Worm (Caenorhabditis elegans) whole organism, late embryonic: ENCODE measurements around the gene F10C1.8.

ENCODE experiments used
- K09A11.1 ChIP-seq: sonication (generic microtip); optimal IDR thresholded peaks from 2 replicates; lab custom pipeline; 2017; ENCODE audit warnings: antibody characterized with exemption, mild to moderate bottlenecking, missing genetic modification characterization, missing compliant biosample characterization; ENCODE audit not compliant: insufficient read depth
- ahr-1 ChIP-seq: sonication (generic microtip); optimal IDR thresholded peaks from 2 replicates; lab custom pipeline; 2016; ENCODE audit warnings: missing genetic modification characterization, missing compliant biosample characterization
- ceh-14 ChIP-seq: sonication (generic microtip); optimal IDR thresholded peaks from 2 replicates; lab custom pipeline; 2016; ENCODE audit warnings: missing genotype, missing genetic modification characterization, missing compliant biosample characterization
- ceh-18 ChIP-seq: sonication (generic microtip); optimal IDR thresholded peaks from 2 replicates; lab custom pipeline; 2016; ENCODE audit warnings: missing genetic modification characterization, missing compliant biosample characterization
- ceh-19 ChIP-seq: fragments of 200-800 bp; sonication (Bioruptor generic); optimal IDR thresholded peaks from 2 replicates; lab custom pipeline; 2018; ENCODE audit warnings: mild to moderate bottlenecking, missing genetic modification characterization, missing compliant biosample characterization
- ceh-2 ChIP-seq: sonication (generic microtip); optimal IDR thresholded peaks from 2 replicates; lab custom pipeline; 2016; ENCODE audit warnings: missing genotype, missing genetic modification characterization, missing compliant biosample characterization
- ceh-24 ChIP-seq: sonication (generic microtip); optimal IDR thresholded peaks from 2 replicates; lab custom pipeline; 2016; ENCODE audit warnings: mild to moderate bottlenecking, missing genetic modification characterization, missing compliant biosample characterization
- ceh-30 ChIP-seq: fragments of 150-350 bp; optimal IDR thresholded peaks from 2 replicates; lab custom pipeline; 2014; ENCODE audit warnings: missing biosample characterization, missing genetic modification characterization
- ceh-31 ChIP-seq: sonication (generic microtip); optimal IDR thresholded peaks from 2 replicates; lab custom pipeline; 2016; ENCODE audit warnings: missing genetic modification characterization, missing compliant biosample characterization
- ceh-45 ChIP-seq: fragments of 200-800 bp; sonication (Bioruptor generic); IDR thresholded peaks from 2 replicates; pipeline ENCODE4 v1.3.6; 2022; ENCODE audit warnings: missing genetic modification reagents, missing genetic modification characterization, missing compliant biosample characterization
- ceh-48 ChIP-seq: sonication (generic microtip); optimal IDR thresholded peaks from 2 replicates; lab custom pipeline; 2016; ENCODE audit warnings: missing genetic modification characterization, inconsistent platforms, missing compliant biosample characterization
- ceh-9 ChIP-seq: sonication (generic microtip); optimal IDR thresholded peaks from 2 replicates; lab custom pipeline; 2016; ENCODE audit warnings: mild to moderate bottlenecking, missing genetic modification characterization, inconsistent platforms, missing compliant biosample characterization
- elt-2 ChIP-seq: sonication (generic microtip); optimal IDR thresholded peaks from 2 replicates; lab custom pipeline; 2016; ENCODE audit warnings: missing genetic modification reagents, missing genetic modification characterization, missing compliant biosample characterization
- elt-4 ChIP-seq: sonication (generic microtip); optimal IDR thresholded peaks from 2 replicates; lab custom pipeline; 2016; ENCODE audit warnings: missing genetic modification characterization, missing compliant biosample characterization
- ets-4 ChIP-seq: sonication (generic microtip); optimal IDR thresholded peaks from 2 replicates; lab custom pipeline; 2016; ENCODE audit warnings: missing genetic modification characterization, missing compliant biosample characterization
- eyg-1 ChIP-seq: sonication (generic microtip); optimal IDR thresholded peaks from 2 replicates; lab custom pipeline; 2016; ENCODE audit warnings: missing genotype, missing genetic modification characterization, missing compliant biosample characterization
- fax-1 ChIP-seq: sonication (generic microtip); optimal IDR thresholded peaks from 2 replicates; lab custom pipeline; 2016; ENCODE audit warnings: missing genotype, missing genetic modification characterization, missing compliant biosample characterization
- fkh-6 ChIP-seq: sonication (generic microtip); optimal IDR thresholded peaks from 2 replicates; lab custom pipeline; 2016; ENCODE audit warnings: missing genetic modification characterization, missing compliant biosample characterization
- hlh-13 ChIP-seq: fragments of 200-800 bp; sonication (Bioruptor generic); optimal IDR thresholded peaks from 2 replicates; lab custom pipeline; 2018; ENCODE audit warnings: mild to moderate bottlenecking, missing genetic modification characterization, missing compliant biosample characterization
- hlh-15 ChIP-seq: sonication (generic microtip); optimal IDR thresholded peaks from 2 replicates; lab custom pipeline; 2016; ENCODE audit warnings: missing genetic modification characterization, missing compliant biosample characterization
- hlh-30 ChIP-seq: sonication (generic microtip); optimal IDR thresholded peaks from 2 replicates; lab custom pipeline; 2017; ENCODE audit warnings: antibody characterized with exemption, missing genetic modification characterization, missing compliant biosample characterization; ENCODE audit not compliant: insufficient read depth
- lim-6 ChIP-seq: sonication (generic microtip); optimal IDR thresholded peaks from 2 replicates; lab custom pipeline; 2016; ENCODE audit warnings: missing genetic modification characterization, missing compliant biosample characterization
- lin-11 ChIP-seq: fragments of 200-800 bp; sonication (Bioruptor generic); optimal IDR thresholded peaks from 2 replicates; lab custom pipeline; 2018; ENCODE audit warnings: mild to moderate bottlenecking, missing genetic modification characterization, missing compliant biosample characterization
- mec-3 ChIP-seq: sonication (generic microtip); optimal IDR thresholded peaks from 2 replicates; lab custom pipeline; 2016; ENCODE audit warnings: borderline replicate concordance, missing genetic modification characterization, missing compliant biosample characterization
- nhr-11 ChIP-seq: fragments of 150-350 bp; optimal IDR thresholded peaks from 2 replicates; lab custom pipeline; 2014; ENCODE audit warnings: missing biosample characterization, missing genetic modification characterization
- nhr-232 ChIP-seq: sonication (generic microtip); optimal IDR thresholded peaks from 2 replicates; lab custom pipeline; 2016; ENCODE audit warnings: missing genetic modification characterization, missing compliant biosample characterization
- npax-4 ChIP-seq: sonication (generic microtip); optimal IDR thresholded peaks from 2 replicates; lab custom pipeline; 2016; ENCODE audit warnings: missing genetic modification characterization, missing compliant biosample characterization
- odd-2 ChIP-seq: sonication (generic microtip); optimal IDR thresholded peaks from 2 replicates; lab custom pipeline; 2017; ENCODE audit warnings: antibody characterized with exemption, mild to moderate bottlenecking, missing genetic modification characterization, missing compliant biosample characterization
- pax-1 ChIP-seq: fragments of 150-350 bp; optimal IDR thresholded peaks from 2 replicates; lab custom pipeline; 2014; ENCODE audit warnings: missing biosample characterization, missing genetic modification characterization
- pha-2 ChIP-seq: sonication (generic microtip); optimal IDR thresholded peaks from 2 replicates; lab custom pipeline; 2017; ENCODE audit warnings: mild to moderate bottlenecking, missing genetic modification characterization, missing compliant biosample characterization
- pha-4 ChIP-seq: fragments of 150-350 bp; optimal IDR thresholded peaks from 2 replicates; lab custom pipeline; 2018; ENCODE audit warnings: missing biosample characterization, missing genetic modification reagents, missing genetic modification characterization
- pros-1 ChIP-seq: fragments of 150-350 bp; optimal IDR thresholded peaks from 2 replicates; lab custom pipeline; 2014; ENCODE audit warnings: missing biosample characterization, missing genetic modification reagents, missing genetic modification characterization
- ref-2 ChIP-seq: sonication (generic microtip); optimal IDR thresholded peaks from 2 replicates; lab custom pipeline; 2016; ENCODE audit warnings: missing genetic modification characterization, missing compliant biosample characterization
- rnt-1 ChIP-seq: sonication (generic microtip); optimal IDR thresholded peaks from 2 replicates; lab custom pipeline; 2016; ENCODE audit warnings: missing genetic modification characterization, missing compliant biosample characterization
- sdc-2 ChIP-seq: sonication (generic microtip); optimal IDR thresholded peaks from 2 replicates; lab custom pipeline; 2016; ENCODE audit warnings: missing genotype, missing genetic modification characterization, missing compliant biosample characterization
- sox-4 ChIP-seq: sonication (generic microtip); optimal IDR thresholded peaks from 2 replicates; lab custom pipeline; 2017; ENCODE audit warnings: mild to moderate bottlenecking, missing genetic modification characterization, inconsistent platforms, missing compliant biosample characterization
- tbx-7 ChIP-seq: sonication (generic microtip); optimal IDR thresholded peaks from 2 replicates; lab custom pipeline; 2016; ENCODE audit warnings: missing genotype, missing genetic modification characterization, missing compliant biosample characterization
- unc-3 ChIP-seq, 2 experiments: fragments of 200-800 bp in 1 of 2; sonication (Bioruptor generic) in 1 of 2; sonication (generic microtip) in 1 of 2; conservative IDR thresholded peaks in 1 of 2; optimal IDR thresholded peaks in 1 of 2; 2 replicates each; pipeline versions ENCODE4 v1.3.6 to Lab custom; 2016 to 2022; ENCODE audit warnings: missing compliant biosample characterization in 2 of 2, missing genetic modification characterization in 2 of 2, missing genetic modification reagents in 1 of 2
- unc-86 ChIP-seq: sonication (generic microtip); optimal IDR thresholded peaks from 2 replicates; lab custom pipeline; 2016; ENCODE audit warnings: missing genetic modification characterization, missing compliant biosample characterization
- zip-5 ChIP-seq: sonication (generic microtip); optimal IDR thresholded peaks from 2 replicates; lab custom pipeline; 2016; ENCODE audit warnings: missing genetic modification characterization, missing compliant biosample characterization

The F10C1.8 gene

ce11 chrII:5714807-5715206, 39.5 kb upstream of the F10C1.8 start, which contains the start of the genes tiar-1 and lelo-4 (continued):
- TF ChIP-seq ceh-30 (tag; lab: Kevin White, UChicago): no peak
- TF ChIP-seq hlh-15 (tag; lab: Kevin White, UChicago): no peak
- TF ChIP-seq unc-3 (GFP tag; conservative IDR thresholded peaks at IDR 0.05; lab: Robert Waterston, UW): no peak
- no peak for TF ChIP-seq unc-3 (tag; optimal IDR thresholded peaks at IDR 0.05; lab: Kevin White, UChicago)
- TF ChIP-seq pha-2: no peak
- no peak for TF ChIP-seq tbx-7 (tag; lab: Kevin White, UChicago)
- TF ChIP-seq sdc-2 (tag; lab: Kevin White, UChicago): no peak
- no peak for TF ChIP-seq ref-2
- TF ChIP-seq pha-4 (tag; lab: Kevin White, UChicago): no peak
- TF ChIP-seq nhr-232 (tag; lab: Kevin White, UChicago): no peak
- no peak for TF ChIP-seq ceh-18 (tag; lab: Kevin White, UChicago)

ce11 chrII:5715745-5716357, 38.4 kb upstream of the F10C1.8 start, which contains the start of the genes C18A3.10 and C18A3.3:
C18A3.10 (minus strand) TSS chrII:5715845.
C18A3.3 (plus strand) TSS chrII:5716307.
- no peak for TF ChIP-seq ceh-45
- no peak for TF ChIP-seq unc-86 (tag; lab: Kevin White, UChicago)
- no peak for TF ChIP-seq elt-2 (tag; lab: Kevin White, UChicago)
- TF ChIP-seq zip-5 (tag; lab: Kevin White, UChicago): no peak
- no peak for TF ChIP-seq ceh-24

- TF ChIP-seq elt-2 (tag; lab: Kevin White, UChicago) (no peak), ahr-1 (tag; lab: Kevin White, UChicago) (no peak), ceh-19 (GFP tag; lab: Kevin White, UChicago) (no peak), ceh-14 (no peak), hlh-15 (tag; lab: Kevin White, UChicago) (no peak), rnt-1 (tag; lab: Kevin White, UChicago) (no peak), ceh-48 (no peak), pax-1 (no peak), nhr-232 (tag; lab: Kevin White, UChicago) (no peak), fkh-6 (tag; lab: Kevin White, UChicago) (no peak), sox-4 (no peak), unc-86 (tag; lab: Kevin White, UChicago) (no peak), ets-4 (no peak), lin-11 (tag; lab: Kevin White, UChicago) (no peak), hlh-13 (GFP tag; lab: Kevin White, UChicago) (no peak)
These were observed 36.4 kb upstream of the F10C1.8 start, which contains the start of gene zipt-3 for ce11 chrII:5717831-5718230. zipt-3 (plus strand) TSS chrII:5718131.

DNA sequence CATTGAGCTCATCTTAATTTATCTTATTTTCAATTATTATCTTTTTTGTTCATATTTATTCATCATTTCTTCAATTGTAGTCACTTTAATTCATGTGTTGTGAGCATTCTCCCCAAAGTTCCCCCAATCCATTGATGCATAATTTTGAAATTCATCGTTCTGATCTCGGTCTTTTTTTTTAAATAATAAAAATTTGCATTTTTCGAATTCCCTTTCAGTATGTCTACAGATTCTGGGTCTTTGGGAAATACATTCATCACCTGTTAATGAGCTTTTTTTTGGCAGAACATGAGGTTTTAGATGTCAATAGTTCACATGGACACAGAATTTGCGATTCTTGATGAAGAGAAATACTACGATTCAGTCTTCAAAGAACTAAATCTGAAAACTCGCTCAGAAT, 34.4 kb upstream of the F10C1.8 start, which contains the start of gene damt-1:
Gene damt-1 (plus strand): TSS at position 301 of the 400 bp plus-strand sequence.
- TF ChIP-seq rnt-1 (tag; lab: Kevin White, UChicago) (no peak), pros-1 (no peak), pha-4 (tag; lab: Kevin White, UChicago) (no peak), lim-6 (tag; lab: Kevin White, UChicago) (no peak), eyg-1 (no peak), odd-2 (tag; lab: Kevin White, UChicago) (no peak), hlh-30 (no peak), ceh-2 (tag; lab: Kevin White, UChicago) (no peak), ahr-1 (tag; lab: Kevin White, UChicago) (no peak), fax-1 (no peak), lin-11 (tag; lab: Kevin White, UChicago) (no peak), K09A11.1 (tag; lab: Kevin White, UChicago) (no peak), zip-5 (tag; lab: Kevin White, UChicago) (no peak), mec-3 (no peak), ceh-9 (no peak), elt-4 (tag; lab: Kevin White, UChicago) (no peak), ceh-31 (tag; lab: Kevin White, UChicago) (no peak), ceh-45 (no peak), nhr-11 (tag; lab: Kevin White, UChicago) (no peak), npax-4 (tag; lab: Kevin White, UChicago) (no peak)
